Worm (Caenorhabditis elegans): ENCODE measurements around the gene ZC116.5.

- TF ChIP-seq lin-39 (tag; optimal IDR thresholded peaks at IDR 0.05) (no peak), mdl-1 (tag; optimal IDR thresholded peaks at IDR 0.05) (no peak), ztf-4 (tag; optimal IDR thresholded peaks at IDR 0.05) (no peak), zag-1 (tag; optimal IDR thresholded peaks at IDR 0.05) (no peak), unc-62 (GFP tag; optimal IDR thresholded peaks at IDR 0.05) (no peak), fos-1 (tag; optimal IDR thresholded peaks at IDR 0.05) (no peak), ZK546.5 (tag; optimal IDR thresholded peaks at IDR 0.05) (no peak), nhr-12 (tag; optimal IDR thresholded peaks at IDR 0.05) (no peak), nhr-10 (tag; optimal IDR thresholded peaks at IDR 0.05) (no peak), ceh-16 (tag; optimal IDR thresholded peaks at IDR 0.05) (no peak), nhr-23 (tag; optimal IDR thresholded peaks at IDR 0.05) (no peak), F13H6.1 (tag; optimal IDR thresholded peaks at IDR 0.05) (no peak), skn-1 (tag; optimal IDR thresholded peaks at IDR 0.05) (no peak), nhr-25 (tag; optimal IDR thresholded peaks at IDR 0.05) (no peak)
Observed at ce11 chrV:12596196-12596595, 12.6 kb downstream of the ZC116.5 start, which contains the start of gene mma-1.

Measured in whole organism, L2 larva.